Worm (Caenorhabditis elegans): Measurements from ENCODE around the gene K11H12.7.

The K11H12.7 gene

DNA sequence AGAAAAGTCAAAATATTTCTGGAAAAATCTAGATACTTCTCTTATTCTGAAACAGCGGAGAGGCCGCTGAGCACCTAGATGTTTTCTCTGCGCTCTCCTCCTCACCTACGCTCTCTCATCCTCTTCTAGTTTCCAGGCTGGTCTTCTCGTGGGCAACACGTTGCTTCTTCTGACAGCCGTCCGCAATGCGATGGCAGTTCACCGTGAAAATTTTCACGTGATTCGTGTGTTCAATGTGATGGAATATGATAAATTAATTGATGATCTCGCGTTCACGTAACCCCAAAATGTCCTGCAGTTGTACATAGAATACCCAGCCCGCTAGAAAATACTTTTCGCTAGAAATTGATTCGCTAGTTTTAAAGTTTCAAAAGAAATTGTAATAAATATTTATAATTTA, 31.8 kb upstream of the K11H12.7 start:
- TF ChIP-seq egl-27 (tag; optimal IDR thresholded peaks at IDR 0.05) (no peak), nhr-12 (tag; optimal IDR thresholded peaks at IDR 0.05) (no peak), unc-62 (GFP tag; optimal IDR thresholded peaks at IDR 0.05) (no peak), sma-9 (GFP tag; optimal IDR thresholded peaks at IDR 0.05) (no peak), sma-9 (tag; optimal IDR thresholded peaks at IDR 0.05) (no peak), ZK546.5 (tag; optimal IDR thresholded peaks at IDR 0.05) (no peak), blmp-1 (tag; optimal IDR thresholded peaks at IDR 0.05; ENCODE audit: insufficient read depth) (no peak), nhr-11 (tag; optimal IDR thresholded peaks at IDR 0.05) (no peak), alr-1 (tag; optimal IDR thresholded peaks at IDR 0.05) (no peak), nhr-237 (tag; optimal IDR thresholded peaks at IDR 0.05) (no peak), crh-2 (tag; optimal IDR thresholded peaks at IDR 0.05) (no peak), R02D3.7 (tag; optimal IDR thresholded peaks at IDR 0.05) (no peak), elt-1 (tag; optimal IDR thresholded peaks at IDR 0.05) (no peak), ceh-16 (tag; optimal IDR thresholded peaks at IDR 0.05) (no peak), sem-4 (tag; optimal IDR thresholded peaks at IDR 0.05) (no peak), fos-1 (tag; optimal IDR thresholded peaks at IDR 0.05) (no peak), ceh-82 (tag; optimal IDR thresholded peaks at IDR 0.05) (no peak)

- TF ChIP-seq ama-1 (optimal IDR thresholded peaks at IDR 0.05) (no peak), nhr-12 (tag; optimal IDR thresholded peaks at IDR 0.05) (no peak), lin-11 (tag; optimal IDR thresholded peaks at IDR 0.05) (no peak), lin-13 (GFP tag; optimal IDR thresholded peaks at IDR 0.05) (no peak), sem-4 (tag; optimal IDR thresholded peaks at IDR 0.05) (no peak), lsy-2 (tag; optimal IDR thresholded peaks at IDR 0.05) (no peak), mab-5 (tag; optimal IDR thresholded peaks at IDR 0.05) (no peak), ztf-11 (tag; optimal IDR thresholded peaks at IDR 0.05) (no peak), nhr-237 (tag; optimal IDR thresholded peaks at IDR 0.05) (no peak), sma-9 (GFP tag; optimal IDR thresholded peaks at IDR 0.05) (no peak), sma-9 (tag; optimal IDR thresholded peaks at IDR 0.05) (no peak)
Observed at ce11 chrIV:639167-639566, 26.2 kb upstream of the K11H12.7 start.

- TF ChIP-seq nhr-21 (tag; optimal IDR thresholded peaks at IDR 0.05) = no peak
- TF ChIP-seq sem-4 (tag; optimal IDR thresholded peaks at IDR 0.05) = no peak
- TF ChIP-seq elt-3 (tag; optimal IDR thresholded peaks at IDR 0.05) = no peak
- TF ChIP-seq alr-1 (tag; optimal IDR thresholded peaks at IDR 0.05) = no peak
- TF ChIP-seq egl-27 (tag; optimal IDR thresholded peaks at IDR 0.05) = no peak
- no peak for TF ChIP-seq ztf-4 (tag; optimal IDR thresholded peaks at IDR 0.05)
- no peak for TF ChIP-seq blmp-1 (tag; optimal IDR thresholded peaks at IDR 0.05; ENCODE audit: insufficient read depth)
- TF ChIP-seq nhr-77 (tag; optimal IDR thresholded peaks at IDR 0.05) = no peak
- no peak for TF ChIP-seq lsy-2 (tag; optimal IDR thresholded peaks at IDR 0.05)
- no peak for TF ChIP-seq ceh-82 (tag; optimal IDR thresholded peaks at IDR 0.05)
- TF ChIP-seq lin-11 (tag; optimal IDR thresholded peaks at IDR 0.05) = no peak
- TF ChIP-seq dmd-4 (tag; optimal IDR thresholded peaks at IDR 0.05) = no peak
- no peak for TF ChIP-seq unc-55 (GFP tag; optimal IDR thresholded peaks at IDR 0.05)
- TF ChIP-seq ama-1 (optimal IDR thresholded peaks at IDR 0.05) = no peak
Observed at ce11 chrIV:643481-643880, 21.8 kb upstream of the K11H12.7 start.

DNA sequence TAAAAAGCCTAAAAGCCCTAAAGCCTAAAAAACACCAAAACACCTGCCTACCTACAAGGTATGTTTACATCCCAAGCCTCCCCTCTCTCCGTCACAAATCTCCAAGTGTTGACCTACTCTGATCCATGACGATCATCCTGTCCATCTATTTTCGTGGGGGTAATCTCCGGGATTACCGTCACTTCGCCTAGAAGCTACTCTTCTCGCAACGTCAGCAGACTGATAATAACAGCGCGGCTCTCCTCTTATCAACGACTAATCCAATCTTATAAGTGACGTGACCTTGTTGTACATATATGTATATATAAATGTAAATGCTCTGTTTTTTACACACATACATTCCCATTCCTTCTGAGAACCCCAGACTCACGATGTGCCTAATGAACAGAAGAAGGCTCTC, 17.0 kb upstream of the K11H12.7 start:
- TF ChIP-seq nhr-12 (tag; optimal IDR thresholded peaks at IDR 0.05) (no peak), ZK546.5 (tag; optimal IDR thresholded peaks at IDR 0.05) (no peak)

ce11 chrIV:649365-649764, 16.0 kb upstream of the K11H12.7 start, which contains the start of gene K11H12.9:
Gene K11H12.9 (plus strand): TSS chrIV:649665.
- TF ChIP-seq elt-3 (tag; optimal IDR thresholded peaks at IDR 0.05) (no peak), ama-1 (optimal IDR thresholded peaks at IDR 0.05) (no peak), ZK546.5 (tag; optimal IDR thresholded peaks at IDR 0.05) (no peak), snpc-4 (tag; optimal IDR thresholded peaks at IDR 0.05) (no peak), alr-1 (tag; optimal IDR thresholded peaks at IDR 0.05) (no peak), Y55F3AM.14 (GFP tag; optimal IDR thresholded peaks at IDR 0.05) (no peak), sma-3 (GFP tag; optimal IDR thresholded peaks at IDR 0.05) (no peak), nhr-11 (tag; optimal IDR thresholded peaks at IDR 0.05) (no peak), lin-13 (GFP tag; optimal IDR thresholded peaks at IDR 0.05) (no peak), lin-39 (tag; optimal IDR thresholded peaks at IDR 0.05) (no peak), mdl-1 (tag; optimal IDR thresholded peaks at IDR 0.05) (no peak), nhr-129 (tag; optimal IDR thresholded peaks at IDR 0.05) (no peak), unc-39 (tag; optimal IDR thresholded peaks at IDR 0.05) (no peak)

Data from whole organism, L2 larva.